Fruit fly (Drosophila melanogaster) ovary, adult (tissue): Measurements from ENCODE around the gene CG33702.
A peak's percentile ranks its signal among the peaks of the same experiment; 100 is the strongest.

Experiments used
- CG17801 ChIP-seq: fragments of 200-800 bp; optimal IDR thresholded peaks from 2 replicates; lab custom pipeline; 2019; ENCODE audit warnings: missing biosample characterization, mild to moderate bottlenecking, missing genetic modification characterization, moderate library complexity; ENCODE audit not compliant: partially characterized antibody

Gene CG33702

dm6 chr3L:9513309-9513708 lies at the start of gene CG33702:
CG33702 (minus strand) TSS chr3L:9513409.
- no peak for TF ChIP-seq CG17801 (GFP tag; lab: Kevin White, UChicago)

dm6 chr3L:9559040-9559439 lies 45.8 kb upstream of the CG33702 start:
- no peak for TF ChIP-seq CG17801 (GFP tag; lab: Kevin White, UChicago)

- TF ChIP-seq CG17801 (GFP tag; lab: Kevin White, UChicago), result no peak
These were observed 43.5 kb upstream of the CG33702 start for dm6 chr3L:9556666-9557065.

- TF ChIP-seq CG17801 (GFP tag; lab: Kevin White, UChicago), result no peak
These were observed 41.8 kb upstream of the CG33702 start for dm6 chr3L:9555004-9555403.

dm6 chr3L:9552190-9552809 lies 39.1 kb upstream of the CG33702 start:
- peak; percentile 24 for TF ChIP-seq CG17801 (GFP tag; lab: Kevin White, UChicago)

- TF ChIP-seq CG17801 (GFP tag; lab: Kevin White, UChicago), result no peak
These were observed 37.8 kb upstream of the CG33702 start for dm6 chr3L:9550873-9551580.

dm6 chr3L:9549690-9550303 lies 36.6 kb upstream of the CG33702 start:
- no peak for TF ChIP-seq CG17801 (GFP tag; lab: Kevin White, UChicago)

- TF ChIP-seq CG17801 (GFP tag; lab: Kevin White, UChicago), result no peak
These were observed 35.6 kb upstream of the CG33702 start for dm6 chr3L:9548800-9549199.

dm6 chr3L:9547910-9548309 lies 34.7 kb upstream of the CG33702 start:
- no peak for TF ChIP-seq CG17801 (GFP tag; lab: Kevin White, UChicago)

- TF ChIP-seq CG17801 (GFP tag; lab: Kevin White, UChicago), result peak; percentile 44
These were observed 33.7 kb upstream of the CG33702 start, which contains the start of gene CG42673 for dm6 chr3L:9546875-9547324. CG42673 (plus strand) TSS chr3L:9547220.

- no peak for TF ChIP-seq CG17801 (GFP tag; lab: Kevin White, UChicago)
These were observed 30.7 kb upstream of the CG33702 start, which contains the start of gene Ir67a for dm6 chr3L:9543899-9544298. Ir67a (minus strand) TSS chr3L:9543999.

dm6 chr3L:9528835-9529234 lies 15.6 kb upstream of the CG33702 start, which contains the start of gene Or67a:
Or67a (plus strand) TSS chr3L:9529067.
- no peak for TF ChIP-seq CG17801 (GFP tag; lab: Kevin White, UChicago)

dm6 chr3L:9525444-9525843 lies 12.2 kb upstream of the CG33702 start, which contains the start of gene CG33700:
CG33700 (minus strand) TSS chr3L:9525544.
- no peak for TF ChIP-seq CG17801 (GFP tag; lab: Kevin White, UChicago)

- TF ChIP-seq CG17801 (GFP tag; lab: Kevin White, UChicago), result no peak
These were observed 649 bp downstream of the CG33702 start, which contains the start of gene CG33703 for dm6 chr3L:9512560-9512959. CG33703 (minus strand) TSS chr3L:9512660.
